Fruit fly (Drosophila melanogaster) whole organism, adult: ENCODE measurements around the gene CG1572.

Experiments used
- CG12768 ChIP-seq: fragments of 200-800 bp; sonication (Bioruptor generic); optimal IDR thresholded peaks from 2 replicates; lab custom pipeline; 2017; ENCODE audit warnings: missing biosample characterization, missing genetic modification characterization, mild to moderate bottlenecking, moderate library complexity, missing genetic modification reagents
- CG14711 ChIP-seq: fragments of 200-800 bp; sonication (Bioruptor generic); optimal IDR thresholded peaks from 2 replicates; lab custom pipeline; 2018; ENCODE audit warnings: missing biosample characterization, mild to moderate bottlenecking, missing genetic modification characterization, moderate library complexity
- CG33017 ChIP-seq: fragments of 200-800 bp; sonication (Bioruptor generic); optimal IDR thresholded peaks from 2 replicates; lab custom pipeline; 2018; ENCODE audit warnings: missing biosample characterization, mild to moderate bottlenecking, missing genetic modification characterization, moderate library complexity
- CG5204 ChIP-seq: fragments of 200-800 bp; sonication (Bioruptor generic); optimal IDR thresholded peaks from 2 replicates; lab custom pipeline; 2016; ENCODE audit warnings: missing biosample characterization, missing genetic modification characterization
- CG7101 ChIP-seq: fragments of 200-800 bp; sonication (Bioruptor generic); optimal IDR thresholded peaks from 2 replicates; lab custom pipeline; 2018; ENCODE audit warnings: missing biosample characterization, mild to moderate bottlenecking, missing genetic modification characterization, moderate library complexity
- Clk ChIP-seq: fragments of 200-800 bp; sonication (Bioruptor generic); optimal IDR thresholded peaks from 2 replicates; lab custom pipeline; 2017; ENCODE audit warnings: missing biosample characterization, missing genetic modification characterization
- Crg-1 ChIP-seq: fragments of 200-800 bp; sonication (Bioruptor generic); optimal IDR thresholded peaks from 2 replicates; lab custom pipeline; 2016; ENCODE audit warnings: missing biosample characterization, missing genetic modification characterization
- Hr96 ChIP-seq: fragments of 200-800 bp; sonication (Bioruptor generic); optimal IDR thresholded peaks from 2 replicates; lab custom pipeline; 2016; ENCODE audit warnings: missing biosample characterization, missing genetic modification characterization
- Mnt ChIP-seq: fragments of 200-800 bp; sonication (Bioruptor generic); optimal IDR thresholded peaks from 2 replicates; lab custom pipeline; 2016; ENCODE audit warnings: missing biosample characterization, mild to moderate bottlenecking, missing genetic modification characterization
- bab1 ChIP-seq: fragments of 200-800 bp; sonication (Bioruptor generic); optimal IDR thresholded peaks from 3 replicates; lab custom pipeline; 2019; ENCODE audit warnings: missing biosample characterization, mild to moderate bottlenecking, missing genetic modification characterization, moderate library complexity
- cic ChIP-seq: fragments of 200-800 bp; sonication (Bioruptor generic); optimal IDR thresholded peaks from 2 replicates; lab custom pipeline; 2017; ENCODE audit warnings: missing biosample characterization, mild to moderate bottlenecking, missing genetic modification characterization, moderate library complexity
- cnc ChIP-seq, 2 experiments: fragments of >200 bp; optimal IDR thresholded peaks; 2 replicates each; lab custom pipeline; 2017
- kay ChIP-seq: fragments of 200-800 bp; sonication (Bioruptor generic); peaks from one replicate; lab custom pipeline; 2016; ENCODE audit warnings: missing biosample characterization, missing genetic modification characterization, borderline replicate concordance
- tj ChIP-seq: fragments of 200-800 bp; sonication (Bioruptor generic); optimal IDR thresholded peaks from 3 replicates; lab custom pipeline; 2017; ENCODE audit warnings: missing biosample characterization, mild to moderate bottlenecking, missing genetic modification characterization, moderate library complexity

DNA sequence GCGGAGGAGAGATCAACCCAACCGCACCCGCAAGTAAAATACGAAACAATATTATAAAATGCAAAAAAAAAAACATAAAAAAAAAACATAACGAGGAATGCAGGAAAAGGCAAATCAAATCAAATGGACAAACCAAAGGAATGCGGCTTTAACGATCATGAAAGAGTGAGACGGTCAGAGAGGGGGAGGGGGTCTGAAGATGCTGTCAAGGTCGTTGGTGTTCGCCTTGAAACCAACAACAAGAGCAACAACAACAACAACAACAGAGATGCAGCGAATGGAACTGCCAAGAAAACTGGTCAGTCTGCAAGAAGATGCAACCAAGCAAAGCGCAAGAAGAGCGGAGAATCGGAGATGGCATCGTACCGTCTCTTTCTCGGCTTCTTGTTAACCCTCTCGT lies 52.2 kb downstream of the CG1572 start:
- TF ChIP-seq CG33017 (tag; lab: Kevin White, UChicago) (no peak), CG12768 (GFP tag; lab: Kevin White, UChicago) (no peak), cic (no peak), Crg-1 (GFP tag; lab: Kevin White, UChicago) (no peak), bab1 (GFP tag; lab: Kevin White, UChicago) (no peak), CG14711 (tag; lab: Kevin White, UChicago) (no peak), Mnt (GFP tag; lab: Kevin White, UChicago) (no peak), Clk (GFP tag; lab: Kevin White, UChicago) (no peak), CG7101 (no peak), Hr96 (GFP tag; lab: Kevin White, UChicago) (no peak), kay (GFP tag; lab: Kevin White, UChicago) (no peak), tj (GFP tag; lab: Kevin White, UChicago) (no peak), cnc (optimal IDR thresholded peaks at IDR 0.05; lab: Kevin White, UChicago) (no peak), CG5204 (GFP tag; lab: Kevin White, UChicago) (no peak)
